Worm (Caenorhabditis elegans): ENCODE data around the gene acs-6.

- TF ChIP-seq B0336.3 (GFP tag; IDR thresholded peaks at IDR 0.05), result no peak
- TF ChIP-seq rcor-1 (GFP tag; IDR thresholded peaks at IDR 0.05), result no peak
- TF ChIP-seq F22D6.2 (tag; optimal IDR thresholded peaks at IDR 0.05), result no peak
- no peak for TF ChIP-seq Y79H2A.3 (GFP tag; conservative IDR thresholded peaks at IDR 0.05)
These were observed 6.8 kb upstream of the acs-6 start, which contains the start of gene ZK1127.3 for ce11 chrII:7054987-7055386.
